Worm (Caenorhabditis elegans) whole organism, L3 larva: ENCODE results near the gene rsp-6.

Experiments
- R02D3.7 ChIP-seq: fragments of 150-350 bp; optimal IDR thresholded peaks from 2 replicates; lab custom pipeline; 2014; ENCODE audit warnings: missing biosample characterization, missing genetic modification characterization
- ZK546.5 ChIP-seq: sonication (generic microtip); optimal IDR thresholded peaks from 2 replicates; lab custom pipeline; 2017; ENCODE audit warnings: missing biosample characterization, missing genetic modification characterization
- aly-2 ChIP-seq: fragments of 150-350 bp; optimal IDR thresholded peaks from 2 replicates; lab custom pipeline; 2014; ENCODE audit warnings: missing biosample characterization, missing genetic modification characterization
- ama-1 ChIP-seq: fragments of 150-350 bp; optimal IDR thresholded peaks from 2 replicates; lab custom pipeline; 2018
- ceh-16 ChIP-seq: sonication (generic microtip); optimal IDR thresholded peaks from 2 replicates; lab custom pipeline; 2017; ENCODE audit warnings: missing biosample characterization, missing genetic modification characterization
- ceh-28 ChIP-seq: fragments of 150-350 bp; optimal IDR thresholded peaks from 2 replicates; lab custom pipeline; 2014; ENCODE audit warnings: missing biosample characterization, missing genetic modification reagents, missing genetic modification characterization
- ceh-9 ChIP-seq: sonication (generic microtip); optimal IDR thresholded peaks from 2 replicates; lab custom pipeline; 2018; ENCODE audit warnings: missing biosample characterization, missing genetic modification characterization
- egl-27 ChIP-seq: sonication (generic microtip); optimal IDR thresholded peaks from 4 replicates; lab custom pipeline; 2017; ENCODE audit warnings: missing biosample characterization, missing genetic modification reagents, missing genetic modification characterization
- egl-5 ChIP-seq: fragments of 150-350 bp; optimal IDR thresholded peaks from 2 replicates; lab custom pipeline; 2017; ENCODE audit warnings: missing biosample characterization, missing genetic modification reagents, missing genetic modification characterization, inconsistent platforms
- elt-1 ChIP-seq: fragments of 150-350 bp; optimal IDR thresholded peaks from 2 replicates; lab custom pipeline; 2014; ENCODE audit warnings: missing biosample characterization, missing genetic modification characterization
- elt-3 ChIP-seq, 3 experiments: fragments of 150-350 bp in 1 of 3; sonication (generic microtip) in 2 of 3; optimal IDR thresholded peaks; 2 replicates in 2 of 3; 4 replicates in 1 of 3; lab custom pipeline; 2014 to 2017; ENCODE audit warnings: missing biosample characterization in 3 of 3, missing genetic modification characterization in 3 of 3
- fkh-2 ChIP-seq: fragments of 150-350 bp; optimal IDR thresholded peaks from 2 replicates; lab custom pipeline; 2014; ENCODE audit warnings: missing biosample characterization, missing genetic modification reagents, missing genetic modification characterization
- hmg-11 ChIP-seq: sonication (generic microtip); optimal IDR thresholded peaks from 2 replicates; lab custom pipeline; 2016; ENCODE audit warnings: missing genetic modification characterization, missing compliant biosample characterization
- jun-1 ChIP-seq: fragments of 150-350 bp; optimal IDR thresholded peaks from 2 replicates; lab custom pipeline; 2014; ENCODE audit warnings: missing biosample characterization, missing genetic modification reagents, missing genetic modification characterization
- lin-15B ChIP-seq: fragments of 150-350 bp; optimal IDR thresholded peaks from 2 replicates; lab custom pipeline; 2014; ENCODE audit warnings: missing biosample characterization, missing genetic modification characterization
- lin-39 ChIP-seq: fragments of 150-350 bp; optimal IDR thresholded peaks from 2 replicates; lab custom pipeline; 2018; ENCODE audit warnings: missing biosample characterization, missing genetic modification reagents, missing genetic modification characterization
- lsy-12 ChIP-seq: sonication (generic microtip); optimal IDR thresholded peaks from 2 replicates; lab custom pipeline; 2016; ENCODE audit warnings: mild to moderate bottlenecking, missing genetic modification characterization, missing compliant biosample characterization
- mdl-1 ChIP-seq: fragments of 150-350 bp; optimal IDR thresholded peaks from 2 replicates; lab custom pipeline; 2014; ENCODE audit warnings: missing biosample characterization, missing genetic modification characterization
- mml-1 ChIP-seq: fragments of 150-350 bp; sonication (generic microtip); optimal IDR thresholded peaks from 3 replicates; lab custom pipeline; 2014; ENCODE audit warnings: missing biosample characterization, missing genetic modification characterization
- nfya-1 ChIP-seq: sonication (generic microtip); optimal IDR thresholded peaks from 2 replicates; lab custom pipeline; 2017; ENCODE audit warnings: missing genetic modification characterization, mild to moderate bottlenecking, missing compliant biosample characterization, antibody characterized with exemption, moderate library complexity; ENCODE audit not compliant: insufficient read depth
- nhr-11 ChIP-seq: fragments of 150-350 bp; optimal IDR thresholded peaks from 2 replicates; lab custom pipeline; 2014; ENCODE audit warnings: missing biosample characterization, missing genetic modification characterization
- nhr-23 ChIP-seq: fragments of 150-350 bp; optimal IDR thresholded peaks from 2 replicates; lab custom pipeline; 2014; ENCODE audit warnings: missing biosample characterization, missing genetic modification reagents, missing genetic modification characterization
- nhr-237 ChIP-seq: fragments of 150-350 bp; optimal IDR thresholded peaks from 2 replicates; lab custom pipeline; 2014; ENCODE audit warnings: missing biosample characterization, missing genetic modification characterization
- nhr-25 ChIP-seq: sonication (generic microtip); optimal IDR thresholded peaks from 2 replicates; lab custom pipeline; 2017; ENCODE audit warnings: missing biosample characterization, missing genetic modification characterization
- nhr-43 ChIP-seq: sonication (generic microtip); optimal IDR thresholded peaks from 2 replicates; lab custom pipeline; 2016; ENCODE audit warnings: mild to moderate bottlenecking, missing genetic modification characterization, missing compliant biosample characterization; ENCODE audit not compliant: poor library complexity, severe bottlenecking
- nhr-67 ChIP-seq: fragments of 150-350 bp; optimal IDR thresholded peaks from 2 replicates; lab custom pipeline; 2014; ENCODE audit warnings: missing biosample characterization, missing genetic modification characterization
- nhr-77 ChIP-seq: fragments of 150-350 bp; optimal IDR thresholded peaks from 2 replicates; lab custom pipeline; 2014; ENCODE audit warnings: missing biosample characterization, missing genetic modification characterization
- pqm-1 ChIP-seq: fragments of 150-350 bp; optimal IDR thresholded peaks from 2 replicates; lab custom pipeline; 2017; ENCODE audit warnings: missing biosample characterization, missing genetic modification characterization, inconsistent platforms
- sea-2 ChIP-seq: fragments of 150-350 bp; sonication (generic microtip); optimal IDR thresholded peaks from 4 replicates; lab custom pipeline; 2014; ENCODE audit warnings: missing biosample characterization, missing genetic modification reagents, missing genetic modification characterization
- unc-39 ChIP-seq: sonication (generic microtip); optimal IDR thresholded peaks from 4 replicates; lab custom pipeline; 2017; ENCODE audit warnings: missing biosample characterization, missing genetic modification characterization
- unc-62 ChIP-seq: fragments of 150-350 bp; sonication (generic microtip); optimal IDR thresholded peaks from 4 replicates; lab custom pipeline; 2014; ENCODE audit warnings: missing biosample characterization, missing genetic modification reagents, missing genetic modification characterization
- ztf-11 ChIP-seq: fragments of 150-350 bp; optimal IDR thresholded peaks from 2 replicates; lab custom pipeline; 2014; ENCODE audit warnings: missing biosample characterization, missing genetic modification characterization
- ztf-4 ChIP-seq: fragments of 150-350 bp; optimal IDR thresholded peaks from 2 replicates; lab custom pipeline; 2014; ENCODE audit warnings: missing biosample characterization, missing genetic modification characterization

The rsp-6 gene

DNA sequence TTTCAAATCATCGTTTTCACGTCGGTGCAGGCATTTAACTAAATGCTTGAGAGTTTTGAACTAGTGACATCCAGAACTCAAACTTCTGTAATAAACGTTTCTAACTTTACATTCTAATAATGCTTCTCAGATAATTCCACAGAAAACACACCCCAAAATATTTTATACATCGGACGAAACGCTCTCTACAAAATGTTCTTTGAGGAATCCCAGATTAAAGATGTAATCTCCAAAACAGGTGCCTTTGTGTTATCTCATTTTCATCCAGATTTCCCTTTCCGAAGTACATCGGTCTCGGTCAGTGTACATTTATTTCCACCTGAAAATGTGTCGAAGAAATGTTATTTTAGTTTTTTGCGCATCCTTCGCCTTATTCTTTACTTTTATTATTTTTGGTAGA lies 13.7 kb upstream of the rsp-6 start, which contains the start of gene C33H5.2:
TSS of gene C33H5.2 (plus strand) at position 301 of the 400 bp plus-strand sequence.
- TF ChIP-seq nhr-67 (tag; lab: Kevin White, UChicago) (no peak), nhr-43 (tag; lab: Kevin White, UChicago) (no peak), ceh-9 (tag; lab: Kevin White, UChicago) (no peak), ztf-11 (tag; lab: Kevin White, UChicago) (no peak)

ce11 chrIV:7803250-7803649 lies 12.2 kb upstream of the rsp-6 start, which contains the start of gene C33H5.16:
Gene C33H5.16 (minus strand): TSS chrIV:7803350.
- no peak for TF ChIP-seq elt-3 (tag; optimal IDR thresholded peaks at IDR 0.05; lab: Kevin White, UChicago)
- no peak for TF ChIP-seq nfya-1 (tag; lab: Kevin White, UChicago)
- TF ChIP-seq elt-1 (tag; lab: Kevin White, UChicago) = no peak
- no peak for TF ChIP-seq lsy-12 (tag; lab: Kevin White, UChicago)
- no peak for TF ChIP-seq ztf-4 (tag; lab: Kevin White, UChicago)
- TF ChIP-seq sea-2 (GFP tag; lab: Kevin White, UChicago) = no peak
- no peak for TF ChIP-seq nhr-43 (tag; lab: Kevin White, UChicago)
- no peak for TF ChIP-seq unc-39 (tag; lab: Kevin White, UChicago)
- TF ChIP-seq lin-39 = no peak
- no peak for TF ChIP-seq nhr-25 (tag; lab: Kevin White, UChicago)
- no peak for TF ChIP-seq pqm-1
- no peak for TF ChIP-seq ceh-28
- TF ChIP-seq jun-1 (tag; lab: Kevin White, UChicago) = no peak
- TF ChIP-seq nhr-237 (tag; lab: Kevin White, UChicago) = no peak
- no peak for TF ChIP-seq ZK546.5 (tag; lab: Kevin White, UChicago)
- TF ChIP-seq nhr-77 = no peak
- TF ChIP-seq nhr-67 (tag; lab: Kevin White, UChicago) = no peak
- TF ChIP-seq ceh-16 (tag; lab: Kevin White, UChicago) = no peak

- no peak for TF ChIP-seq nhr-237 (tag; lab: Kevin White, UChicago)
- TF ChIP-seq ztf-11 (tag; lab: Kevin White, UChicago) = no peak
- TF ChIP-seq ceh-16 (tag; lab: Kevin White, UChicago) = no peak
- TF ChIP-seq egl-5 (tag; lab: Kevin White, UChicago) = no peak
- no peak for TF ChIP-seq unc-62 (GFP tag; lab: Kevin White, UChicago)
- no peak for TF ChIP-seq lin-15B
- no peak for TF ChIP-seq fkh-2 (tag; lab: Kevin White, UChicago)
- TF ChIP-seq nhr-25 (tag; lab: Kevin White, UChicago) = no peak
- no peak for TF ChIP-seq egl-27 (tag; lab: Kevin White, UChicago)
- TF ChIP-seq mml-1 (tag; lab: Kevin White, UChicago) = no peak
- TF ChIP-seq lin-39 = no peak
- TF ChIP-seq nfya-1 (tag; lab: Kevin White, UChicago) = no peak
- no peak for TF ChIP-seq unc-39 (tag; lab: Kevin White, UChicago)
Measured at ce11 chrIV:7800338-7800737, 9.3 kb upstream of the rsp-6 start.

DNA sequence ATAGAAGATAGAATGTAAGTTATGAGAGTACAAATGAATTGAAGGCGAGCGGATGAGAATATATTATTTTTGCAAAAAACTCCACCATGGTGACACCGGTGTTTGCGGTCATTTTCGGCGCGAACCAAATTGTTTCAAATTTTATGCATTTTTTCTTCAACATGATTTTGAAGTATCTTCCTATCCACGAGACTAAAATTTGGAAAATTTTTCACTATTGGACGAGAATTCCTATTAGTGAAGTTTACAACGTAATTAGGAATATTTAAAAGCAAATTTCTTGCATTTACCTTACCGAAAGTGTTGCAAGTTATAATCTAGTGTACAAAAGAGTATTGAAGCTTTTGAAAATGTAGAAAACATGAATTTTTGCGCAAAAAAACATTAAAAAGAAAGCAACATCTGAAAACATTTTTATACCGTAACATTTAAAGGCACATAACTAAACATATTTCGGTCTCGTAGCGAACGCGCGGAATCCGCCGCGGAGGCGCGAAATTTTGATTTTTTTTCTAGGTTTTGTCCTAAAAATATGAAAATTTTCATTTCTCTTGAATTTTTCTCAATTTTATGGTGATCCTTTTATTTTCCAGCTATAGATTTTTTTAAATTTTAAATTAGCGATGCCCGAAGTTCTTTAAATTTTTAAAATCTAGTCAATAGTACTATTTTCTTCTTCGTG lies 5.5 kb upstream of the rsp-6 start, which contains the start of gene sgo-1:
TSS of gene sgo-1 (minus strand) at position 51 of the 682 bp plus-strand sequence.
- TF ChIP-seq R02D3.7 (tag; lab: Kevin White, UChicago) (no peak), unc-39 (tag; lab: Kevin White, UChicago) (no peak), nhr-11 (no peak)

- TF ChIP-seq unc-39 (tag; lab: Kevin White, UChicago) = no peak
- no peak for TF ChIP-seq ama-1 (lab: Kevin White, UChicago)
- TF ChIP-seq nhr-77 = no peak
- TF ChIP-seq aly-2 (tag; lab: Kevin White, UChicago) = no peak
- TF ChIP-seq ztf-4 (tag; lab: Kevin White, UChicago) = no peak
- no peak for TF ChIP-seq elt-1 (tag; lab: Kevin White, UChicago)
- TF ChIP-seq ceh-28 = no peak
- no peak for TF ChIP-seq R02D3.7 (tag; lab: Kevin White, UChicago)
- TF ChIP-seq nhr-23 (tag; lab: Kevin White, UChicago) = no peak
- no peak for TF ChIP-seq mdl-1
- TF ChIP-seq lin-15B = no peak
- no peak for TF ChIP-seq unc-62 (GFP tag; lab: Kevin White, UChicago)
- TF ChIP-seq nfya-1 (tag; lab: Kevin White, UChicago) = no peak
- no peak for TF ChIP-seq egl-27 (tag; lab: Kevin White, UChicago)
- TF ChIP-seq elt-3 (tag; optimal IDR thresholded peaks at IDR 0.05; lab: Kevin White, UChicago) = no peak
- TF ChIP-seq mml-1 (tag; lab: Kevin White, UChicago) = no peak
- TF ChIP-seq hmg-11 (tag; lab: Kevin White, UChicago) = no peak
Measured at ce11 chrIV:7794709-7795108, 3.7 kb upstream of the rsp-6 start, which contains the start of gene ntp-1. Gene ntp-1 (minus strand): TSS chrIV:7794809.
